Worm (Caenorhabditis elegans) whole organism, mixed stage, embryonic: ENCODE measurements around the gene nspd-3.

Source experiments
- ces-1 ChIP-seq: fragments of 150-350 bp; optimal IDR thresholded peaks from 2 replicates; lab custom pipeline; 2014; ENCODE audit warnings: missing biosample characterization, missing genetic modification reagents, missing genetic modification characterization
- elt-3 ChIP-seq: fragments of 150-350 bp; optimal IDR thresholded peaks from 2 replicates; lab custom pipeline; 2014; ENCODE audit warnings: missing biosample characterization, missing genetic modification characterization
- lin-32 ChIP-seq: fragments of 200-800 bp; sonication (Bioruptor generic); optimal IDR thresholded peaks from 2 replicates; lab custom pipeline; 2018; ENCODE audit warnings: mild to moderate bottlenecking, missing genetic modification characterization, missing compliant biosample characterization
- lsy-2 ChIP-seq: fragments of 150-350 bp; optimal IDR thresholded peaks from 2 replicates; lab custom pipeline; 2014; ENCODE audit warnings: missing biosample characterization, missing genetic modification characterization
- mep-1 ChIP-seq: fragments of 150-350 bp; optimal IDR thresholded peaks from 2 replicates; lab custom pipeline; 2017; ENCODE audit warnings: missing biosample characterization, missing genetic modification reagents, missing genetic modification characterization, inconsistent platforms
- nhr-12 ChIP-seq: fragments of 150-350 bp; optimal IDR thresholded peaks from 2 replicates; lab custom pipeline; 2014; ENCODE audit warnings: missing biosample characterization, missing genetic modification characterization
- nhr-76 ChIP-seq: sonication (generic microtip); optimal IDR thresholded peaks from 2 replicates; lab custom pipeline; 2017; ENCODE audit warnings: missing biosample characterization, missing genetic modification characterization
- pha-4 ChIP-seq: fragments of 150-350 bp; optimal IDR thresholded peaks from 2 replicates; lab custom pipeline; 2018; ENCODE audit warnings: missing biosample characterization, missing genetic modification reagents, missing genetic modification characterization
- snpc-4 ChIP-seq: fragments of 150-350 bp; optimal IDR thresholded peaks from 2 replicates; lab custom pipeline; 2014; ENCODE audit warnings: missing biosample characterization, missing genetic modification characterization
- unc-39 ChIP-seq: fragments of 150-350 bp; optimal IDR thresholded peaks from 2 replicates; lab custom pipeline; 2014; ENCODE audit warnings: missing biosample characterization, missing genetic modification characterization
- unc-62 ChIP-seq: fragments of 150-350 bp; optimal IDR thresholded peaks from 2 replicates; lab custom pipeline; 2014; ENCODE audit warnings: missing biosample characterization, missing genetic modification reagents, missing genetic modification characterization

DNA sequence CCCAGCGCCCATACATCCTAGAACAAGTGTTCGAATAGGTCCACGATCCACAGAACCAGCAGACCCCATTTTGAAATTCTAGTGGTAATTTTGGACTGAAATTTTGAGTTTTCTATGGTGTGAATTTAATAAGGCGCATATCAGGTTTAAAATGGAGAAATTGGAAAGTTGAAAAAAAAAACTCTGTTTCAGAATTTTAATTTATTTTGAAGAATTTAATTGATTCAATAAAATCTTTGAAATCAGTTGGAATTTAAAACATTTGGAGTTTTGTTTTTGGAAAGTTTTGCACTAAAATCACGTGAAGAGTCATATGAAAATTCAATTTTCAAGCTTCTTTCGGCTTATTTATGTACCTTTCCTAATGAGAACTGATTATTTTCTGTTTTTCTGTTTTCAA, 32.7 kb upstream of the nspd-3 start, which contains the start of gene gpa-18:
- TF ChIP-seq elt-3 (tag; lab: Kevin White, UChicago) (no peak), ces-1 (GFP tag; lab: Kevin White, UChicago) (no peak), unc-39 (no peak), nhr-12 (tag; lab: Kevin White, UChicago) (no peak), pha-4 (tag; lab: Kevin White, UChicago) (no peak), nhr-76 (tag; lab: Kevin White, UChicago) (no peak), snpc-4 (tag; lab: Kevin White, UChicago) (no peak), lsy-2 (tag; lab: Kevin White, UChicago) (no peak), unc-62 (GFP tag; lab: Kevin White, UChicago) (no peak), mep-1 (no peak), lin-32 (GFP tag; lab: Kevin White, UChicago) (no peak)
